Worm (Caenorhabditis elegans) whole organism, late embryonic: ENCODE results near the gene yif-1.

Experiments used
- T23F11.4 ChIP-seq: fragments of 200-800 bp; sonication (Bioruptor generic); optimal IDR thresholded peaks from 2 replicates; lab custom pipeline; 2018; ENCODE audit warnings: mild to moderate bottlenecking, missing genetic modification characterization, missing compliant biosample characterization
- Y22D7AL.16 ChIP-seq: sonication (generic microtip); optimal IDR thresholded peaks from 2 replicates; lab custom pipeline; 2016; ENCODE audit warnings: missing genetic modification characterization, missing compliant biosample characterization
- ahr-1 ChIP-seq: sonication (generic microtip); optimal IDR thresholded peaks from 2 replicates; lab custom pipeline; 2016; ENCODE audit warnings: missing genetic modification characterization, missing compliant biosample characterization
- ceh-22 ChIP-seq: sonication (generic microtip); optimal IDR thresholded peaks from 2 replicates; lab custom pipeline; 2017; ENCODE audit warnings: missing biosample characterization, missing genetic modification characterization
- ceh-24 ChIP-seq: sonication (generic microtip); optimal IDR thresholded peaks from 2 replicates; lab custom pipeline; 2016; ENCODE audit warnings: mild to moderate bottlenecking, missing genetic modification characterization, missing compliant biosample characterization
- ceh-30 ChIP-seq: fragments of 150-350 bp; optimal IDR thresholded peaks from 2 replicates; lab custom pipeline; 2014; ENCODE audit warnings: missing biosample characterization, missing genetic modification characterization
- ceh-31 ChIP-seq: sonication (generic microtip); optimal IDR thresholded peaks from 2 replicates; lab custom pipeline; 2016; ENCODE audit warnings: missing genetic modification characterization, missing compliant biosample characterization
- ceh-34 ChIP-seq: sonication (generic microtip); optimal IDR thresholded peaks from 2 replicates; lab custom pipeline; 2016; ENCODE audit warnings: mild to moderate bottlenecking, missing genetic modification characterization, missing compliant biosample characterization
- ceh-48 ChIP-seq: sonication (generic microtip); optimal IDR thresholded peaks from 2 replicates; lab custom pipeline; 2016; ENCODE audit warnings: missing genetic modification characterization, inconsistent platforms, missing compliant biosample characterization
- ceh-6 ChIP-seq: fragments of 200-800 bp; sonication (Bioruptor generic); optimal IDR thresholded peaks from 2 replicates; lab custom pipeline; 2018; ENCODE audit warnings: mild to moderate bottlenecking, missing genetic modification characterization, missing compliant biosample characterization
- ceh-9 ChIP-seq: sonication (generic microtip); optimal IDR thresholded peaks from 2 replicates; lab custom pipeline; 2016; ENCODE audit warnings: mild to moderate bottlenecking, missing genetic modification characterization, inconsistent platforms, missing compliant biosample characterization
- dmd-4 ChIP-seq: sonication (generic microtip); optimal IDR thresholded peaks from 2 replicates; lab custom pipeline; 2016; ENCODE audit warnings: borderline replicate concordance, missing genetic modification characterization, missing compliant biosample characterization
- dve-1 ChIP-seq: sonication (generic microtip); optimal IDR thresholded peaks from 2 replicates; lab custom pipeline; 2017; ENCODE audit warnings: antibody characterized with exemption, mild to moderate bottlenecking, missing genetic modification characterization, missing compliant biosample characterization
- elt-2 ChIP-seq: sonication (generic microtip); optimal IDR thresholded peaks from 2 replicates; lab custom pipeline; 2016; ENCODE audit warnings: missing genetic modification reagents, missing genetic modification characterization, missing compliant biosample characterization
- fax-1 ChIP-seq: sonication (generic microtip); optimal IDR thresholded peaks from 2 replicates; lab custom pipeline; 2016; ENCODE audit warnings: missing genotype, missing genetic modification characterization, missing compliant biosample characterization
- fkh-10 ChIP-seq: fragments of 150-350 bp; optimal IDR thresholded peaks from 2 replicates; lab custom pipeline; 2014; ENCODE audit warnings: missing biosample characterization, missing genetic modification reagents, missing genetic modification characterization
- fkh-6 ChIP-seq: sonication (generic microtip); optimal IDR thresholded peaks from 2 replicates; lab custom pipeline; 2016; ENCODE audit warnings: missing genetic modification characterization, missing compliant biosample characterization
- hlh-13 ChIP-seq: fragments of 200-800 bp; sonication (Bioruptor generic); optimal IDR thresholded peaks from 2 replicates; lab custom pipeline; 2018; ENCODE audit warnings: mild to moderate bottlenecking, missing genetic modification characterization, missing compliant biosample characterization
- lim-6 ChIP-seq: sonication (generic microtip); optimal IDR thresholded peaks from 2 replicates; lab custom pipeline; 2016; ENCODE audit warnings: missing genetic modification characterization, missing compliant biosample characterization
- madf-2 ChIP-seq: sonication (generic microtip); optimal IDR thresholded peaks from 2 replicates; lab custom pipeline; 2017; ENCODE audit warnings: missing genetic modification characterization, missing compliant biosample characterization
- mec-3 ChIP-seq: sonication (generic microtip); optimal IDR thresholded peaks from 2 replicates; lab custom pipeline; 2016; ENCODE audit warnings: borderline replicate concordance, missing genetic modification characterization, missing compliant biosample characterization
- nfya-1 ChIP-seq: sonication (generic microtip); optimal IDR thresholded peaks from 2 replicates; lab custom pipeline; 2017; ENCODE audit warnings: missing genetic modification characterization, mild to moderate bottlenecking, missing compliant biosample characterization, antibody characterized with exemption, moderate library complexity
- nhr-232 ChIP-seq: sonication (generic microtip); optimal IDR thresholded peaks from 2 replicates; lab custom pipeline; 2016; ENCODE audit warnings: missing genetic modification characterization, missing compliant biosample characterization
- pat-9 ChIP-seq: fragments of 200-800 bp; sonication (Bioruptor generic); optimal IDR thresholded peaks from 2 replicates; lab custom pipeline; 2018; ENCODE audit warnings: mild to moderate bottlenecking, missing genetic modification characterization, moderate library complexity, missing compliant biosample characterization
- pqm-1 ChIP-seq: sonication (generic microtip); optimal IDR thresholded peaks from 2 replicates; lab custom pipeline; 2016; ENCODE audit warnings: missing genetic modification characterization, missing compliant biosample characterization
- ref-2 ChIP-seq: sonication (generic microtip); optimal IDR thresholded peaks from 2 replicates; lab custom pipeline; 2016; ENCODE audit warnings: missing genetic modification characterization, missing compliant biosample characterization
- sox-2 ChIP-seq: fragments of 200-800 bp; sonication (Bioruptor generic); IDR thresholded peaks from 2 replicates; pipeline ENCODE4 v1.3.6; 2022; ENCODE audit warnings: missing genetic modification reagents, missing genetic modification characterization, missing compliant biosample characterization
- sox-4 ChIP-seq: sonication (generic microtip); optimal IDR thresholded peaks from 2 replicates; lab custom pipeline; 2017; ENCODE audit warnings: mild to moderate bottlenecking, missing genetic modification characterization, inconsistent platforms, missing compliant biosample characterization
- ttx-3 ChIP-seq: sonication (generic microtip); optimal IDR thresholded peaks from 2 replicates; lab custom pipeline; 2016; ENCODE audit warnings: missing genetic modification reagents, missing genetic modification characterization, missing compliant biosample characterization
- unc-55 ChIP-seq: sonication (generic microtip); optimal IDR thresholded peaks from 2 replicates; lab custom pipeline; 2017; ENCODE audit warnings: missing biosample characterization, missing genetic modification reagents, missing genetic modification characterization
- zip-5 ChIP-seq: sonication (generic microtip); optimal IDR thresholded peaks from 2 replicates; lab custom pipeline; 2016; ENCODE audit warnings: missing genetic modification characterization, missing compliant biosample characterization
- ztf-16 ChIP-seq: sonication (generic microtip); optimal IDR thresholded peaks from 2 replicates; lab custom pipeline; 2017; ENCODE audit warnings: missing genetic modification characterization, missing compliant biosample characterization

yif-1 gene

DNA sequence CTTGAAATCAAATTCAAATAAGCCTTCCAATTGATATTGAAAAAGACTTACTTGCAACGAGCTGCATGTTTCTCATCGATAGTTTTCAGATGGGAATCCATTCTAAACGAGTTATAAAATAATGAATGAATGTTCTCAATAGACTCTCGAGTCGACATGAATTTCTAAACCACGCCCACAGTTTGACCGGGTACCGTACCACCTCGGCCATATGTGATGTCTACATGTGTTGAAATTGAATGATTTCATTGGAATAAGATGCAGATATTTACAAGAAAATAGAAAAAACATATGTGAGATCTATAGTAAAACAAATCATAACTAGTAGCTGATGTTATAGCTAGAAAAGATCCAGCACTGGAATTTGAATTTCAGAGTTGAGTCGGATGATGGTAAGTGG is 35.7 kb upstream of the yif-1 start, which contains the start of gene R04B5.7:
Gene R04B5.7, minus strand, starts transcription at position 101 of the 400 bp plus-strand sequence.
- TF ChIP-seq ceh-6 (no peak), nhr-232 (no peak), sox-2 (no peak), ceh-34 (tag; lab: Kevin White, UChicago) (no peak), Y22D7AL.16 (tag; lab: Kevin White, UChicago) (no peak), ceh-30 (no peak), madf-2 (tag; lab: Kevin White, UChicago) (no peak), ztf-16 (no peak), T23F11.4 (GFP tag; lab: Kevin White, UChicago) (no peak), lim-6 (tag; lab: Kevin White, UChicago) (no peak), dve-1 (no peak), ceh-31 (tag; lab: Kevin White, UChicago) (no peak), elt-2 (tag; lab: Kevin White, UChicago) (no peak), ref-2 (no peak)

DNA sequence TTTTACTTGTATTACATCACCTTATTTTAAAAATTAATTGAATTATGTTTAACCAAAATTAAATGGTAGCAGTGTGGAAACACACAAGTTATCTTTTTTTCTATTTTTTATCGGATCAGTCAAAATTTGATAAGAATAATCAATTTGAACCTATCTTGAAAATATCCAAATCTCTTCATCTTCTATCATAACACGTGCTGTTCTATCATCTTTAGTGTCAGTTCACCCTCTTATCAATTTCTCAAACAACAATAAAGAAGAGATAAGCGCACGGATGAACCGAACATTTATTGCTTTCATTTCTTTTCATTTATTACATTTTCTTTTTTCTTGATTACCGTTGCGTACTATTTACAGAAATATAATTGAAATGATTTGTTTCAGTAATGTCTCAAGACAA is 32.4 kb upstream of the yif-1 start, which contains the start of gene R04B5.5:
Gene R04B5.5, plus strand, starts transcription at position 378 of the 400 bp plus-strand sequence.
- peak; percentile 1 for TF ChIP-seq unc-55 (GFP tag; lab: Kevin White, UChicago)
- TF ChIP-seq fax-1 = no peak
- no peak for TF ChIP-seq mec-3 (tag; lab: Kevin White, UChicago)
- peak; percentile 95 for TF ChIP-seq elt-2 (tag; lab: Kevin White, UChicago)
- TF ChIP-seq ceh-30 = peak; percentile 59

DNA sequence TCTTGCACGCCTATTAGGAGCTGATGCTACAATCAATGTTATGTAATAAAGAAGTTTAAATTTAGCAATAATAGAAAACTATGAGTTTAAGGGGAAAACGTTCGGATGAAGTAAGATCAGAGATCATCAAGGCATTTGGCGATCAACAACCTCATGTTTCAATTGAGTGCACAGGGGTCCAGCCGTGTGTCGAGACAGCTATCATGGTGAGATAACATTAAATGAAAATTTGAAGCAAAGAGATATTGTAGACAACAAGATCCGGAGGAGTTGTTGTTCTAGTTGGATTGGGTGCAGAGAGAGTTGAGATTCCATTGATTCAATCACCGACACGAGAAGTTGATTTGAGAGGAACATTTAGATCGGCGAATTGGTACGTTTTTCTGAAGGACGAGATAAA is 31.4 kb upstream of the yif-1 start:
- TF ChIP-seq elt-2 (tag; lab: Kevin White, UChicago) (no peak), ceh-6 (no peak), nfya-1 (tag; lab: Kevin White, UChicago) (no peak), madf-2 (tag; lab: Kevin White, UChicago) (no peak), zip-5 (no peak)

DNA sequence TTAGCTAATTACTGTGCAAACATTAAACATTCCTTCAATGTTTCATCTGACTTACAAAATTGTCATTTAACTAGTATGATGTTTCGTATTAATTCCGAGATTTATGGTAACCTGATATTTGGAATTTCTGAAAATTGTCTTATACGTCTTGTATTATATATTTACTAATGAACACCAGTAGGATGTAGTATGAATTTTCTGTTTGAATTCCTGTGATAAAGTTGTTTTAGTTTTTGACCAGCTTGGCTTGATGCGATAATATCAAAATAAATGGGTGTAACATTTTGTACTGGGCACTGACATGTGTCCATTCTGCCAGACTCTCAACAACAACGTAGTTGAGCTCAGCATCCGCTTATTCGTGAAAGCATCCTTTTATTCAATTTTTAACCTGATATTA is 30.2 kb upstream of the yif-1 start, which contains the start of gene R04B5.6:
Gene R04B5.6, plus strand, starts transcription at position 301 of the 400 bp plus-strand sequence.
- TF ChIP-seq ceh-48 (tag; lab: Kevin White, UChicago) (no peak), lim-6 (tag; lab: Kevin White, UChicago) (no peak), ttx-3 (tag; lab: Kevin White, UChicago) (no peak), fkh-6 (tag; lab: Kevin White, UChicago) (no peak)

DNA sequence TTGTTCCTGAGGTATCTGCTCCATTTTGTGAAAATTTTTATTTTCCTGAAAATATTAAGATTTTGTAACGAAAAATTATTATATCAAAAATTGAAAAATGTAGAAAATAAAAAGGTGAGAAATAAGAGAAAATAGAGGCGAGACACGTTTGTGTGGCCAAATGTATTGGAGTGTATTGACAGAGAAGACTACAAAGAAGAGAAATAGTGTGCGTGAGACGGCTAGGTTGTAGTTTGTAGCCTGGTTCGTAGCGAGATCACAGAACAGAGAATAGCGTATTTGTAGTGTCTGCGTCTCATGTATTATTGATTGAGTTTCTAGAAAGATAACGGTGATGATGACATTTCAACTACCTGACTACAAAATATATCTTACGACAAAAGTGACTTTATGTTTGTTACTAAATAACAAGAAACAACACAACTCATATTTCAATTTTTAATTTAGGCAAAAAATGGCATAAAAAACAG is 29.3 kb upstream of the yif-1 start, which contains the start of gene nhr-12:
Gene nhr-12, minus strand, starts transcription at position 51 of the 470 bp plus-strand sequence.
- peak; percentile 54 for TF ChIP-seq unc-55 (GFP tag; lab: Kevin White, UChicago)
- TF ChIP-seq ceh-30 = peak; percentile 100
- TF ChIP-seq ceh-24 (tag; lab: Kevin White, UChicago) = no peak

DNA sequence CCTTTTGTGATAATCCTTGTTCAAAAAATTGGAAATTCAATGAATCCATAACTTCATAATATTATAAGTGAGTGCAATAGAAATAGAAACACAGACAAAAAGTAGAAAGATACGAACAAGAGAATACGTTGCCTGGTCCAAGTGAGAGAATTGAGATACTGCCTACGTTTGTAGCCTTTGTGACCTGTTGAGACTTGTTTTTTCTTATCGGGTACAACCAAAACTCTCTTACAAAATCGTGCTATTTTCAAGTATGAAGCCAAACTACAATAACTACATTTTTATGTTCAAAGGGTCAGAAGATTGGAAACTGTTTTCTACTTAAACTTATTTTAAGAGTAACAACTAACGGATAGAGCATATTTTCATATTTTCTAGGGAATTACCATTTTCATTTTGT is 26.9 kb upstream of the yif-1 start, which contains the start of gene nhr-205:
Gene nhr-205, minus strand, starts transcription at position 141 of the 400 bp plus-strand sequence.
- TF ChIP-seq ceh-30 (peak; percentile 51), unc-55 (GFP tag; lab: Kevin White, UChicago) (no peak), zip-5 (no peak), dmd-4 (tag; lab: Kevin White, UChicago) (no peak), ceh-31 (tag; lab: Kevin White, UChicago) (no peak)

DNA sequence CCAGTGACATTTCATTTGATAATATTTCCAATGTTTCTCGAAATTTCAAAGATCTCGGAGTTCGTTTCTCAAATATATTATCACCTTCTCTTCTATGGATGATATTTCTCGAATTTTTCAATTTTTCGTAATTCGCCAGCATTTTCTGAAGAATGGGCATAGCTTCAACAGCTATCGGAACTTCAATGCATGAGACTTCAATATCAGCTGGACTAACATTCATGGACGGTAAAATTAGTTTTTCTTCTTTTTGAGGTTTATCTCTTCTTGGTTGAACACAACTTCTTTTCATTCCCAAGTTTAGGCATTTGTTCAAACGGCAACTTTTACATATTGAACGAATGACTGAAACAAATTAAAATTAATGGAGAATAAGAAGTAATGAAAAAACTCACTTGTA is 26.2 kb upstream of the yif-1 start:
- TF ChIP-seq ahr-1 (tag; lab: Kevin White, UChicago) = no peak
- no peak for TF ChIP-seq fkh-10
- no peak for TF ChIP-seq T23F11.4 (GFP tag; lab: Kevin White, UChicago)
- no peak for TF ChIP-seq hlh-13 (GFP tag; lab: Kevin White, UChicago)
- no peak for TF ChIP-seq ceh-6
- TF ChIP-seq pqm-1 (tag; lab: Kevin White, UChicago) = no peak
- TF ChIP-seq fkh-6 (tag; lab: Kevin White, UChicago) = no peak
- no peak for TF ChIP-seq Y22D7AL.16 (tag; lab: Kevin White, UChicago)
- no peak for TF ChIP-seq sox-4
- no peak for TF ChIP-seq lim-6 (tag; lab: Kevin White, UChicago)
- TF ChIP-seq ceh-9 (tag; lab: Kevin White, UChicago) = no peak
- no peak for TF ChIP-seq ceh-22 (tag; lab: Kevin White, UChicago)
- no peak for TF ChIP-seq pat-9
- TF ChIP-seq dve-1 = no peak
